Worm (Caenorhabditis elegans) whole organism, L4 larva: ENCODE measurements around the gene F10C2.3.

Source experiments
- F49E8.2 ChIP-seq: sonication (generic microtip); optimal IDR thresholded peaks from 2 replicates; lab custom pipeline; 2016; ENCODE audit warnings: missing compliant biosample characterization, mild to moderate bottlenecking, missing genetic modification characterization, borderline replicate concordance
- aly-2 ChIP-seq: sonication (generic microtip); optimal IDR thresholded peaks from 2 replicates; lab custom pipeline; 2018; ENCODE audit warnings: missing biosample characterization, missing genetic modification characterization
- ama-1 ChIP-seq: fragments of 150-350 bp; optimal IDR thresholded peaks from 2 replicates; lab custom pipeline; 2014; ENCODE audit warnings: inconsistent platforms, mixed read lengths
- daf-19 ChIP-seq: fragments of 200-800 bp; sonication (Bioruptor generic); conservative IDR thresholded peaks from 2 replicates; pipeline ENCODE4 v1.3.6; 2022; ENCODE audit warnings: missing genetic modification characterization, missing compliant biosample characterization
- fos-1 ChIP-seq: fragments of 150-350 bp; optimal IDR thresholded peaks from 2 replicates; lab custom pipeline; 2014; ENCODE audit warnings: missing biosample characterization, missing genetic modification characterization
- lir-3 ChIP-seq: sonication (generic microtip); optimal IDR thresholded peaks from 2 replicates; lab custom pipeline; 2016; ENCODE audit warnings: mild to moderate bottlenecking, missing genetic modification characterization, missing compliant biosample characterization
- nhr-76 ChIP-seq: fragments of 150-350 bp; optimal IDR thresholded peaks from 2 replicates; lab custom pipeline; 2014; ENCODE audit warnings: missing biosample characterization, missing genetic modification characterization
- pha-4 ChIP-seq, 2 experiments: fragments of 150-350 bp in 1 of 2; fragments of 200-800 bp in 1 of 2; sonication (Bioruptor generic) in 1 of 2; IDR thresholded peaks in 1 of 2; optimal IDR thresholded peaks in 1 of 2; 2 replicates each; pipeline versions ENCODE4 v1.3.6 to Lab custom; 2014 to 2022; ENCODE audit warnings: missing genetic modification characterization in 2 of 2, missing genetic modification reagents in 2 of 2, missing biosample characterization in 1 of 2, missing compliant biosample characterization in 1 of 2
- zag-1 ChIP-seq: fragments of 150-350 bp; optimal IDR thresholded peaks from 2 replicates; lab custom pipeline; 2014; ENCODE audit warnings: missing biosample characterization, missing genetic modification characterization

DNA sequence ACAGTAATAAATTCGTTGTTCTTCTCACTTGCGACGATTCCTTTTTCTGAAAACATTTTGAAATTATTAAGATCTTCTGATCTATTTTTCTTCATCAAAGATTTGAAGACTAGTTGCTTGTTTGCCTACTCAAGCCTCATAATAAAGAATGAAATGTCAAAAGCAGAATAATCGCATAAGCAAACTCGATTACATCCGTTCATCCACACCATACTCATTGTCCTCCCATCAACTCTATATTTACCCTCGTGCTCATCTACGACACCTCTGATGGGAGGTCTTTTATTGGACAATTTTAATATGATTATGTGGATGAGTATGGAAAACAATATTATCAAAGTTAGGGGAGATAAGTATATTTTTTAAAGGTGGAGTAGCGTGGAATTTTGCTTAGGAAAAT is 13.7 kb downstream of the F10C2.3 start:
- TF ChIP-seq ama-1 (no peak), F49E8.2 (tag; lab: Kevin White, UChicago) (no peak), nhr-76 (no peak), lir-3 (no peak), pha-4 (GFP tag; IDR thresholded peaks at IDR 0.05; lab: Robert Waterston, UW) (no peak), pha-4 (tag; optimal IDR thresholded peaks at IDR 0.05; lab: Kevin White, UChicago) (no peak), daf-19 (GFP tag; lab: Robert Waterston, UW) (no peak), aly-2 (tag; lab: Kevin White, UChicago) (no peak), zag-1 (tag; lab: Kevin White, UChicago) (no peak), fos-1 (tag; lab: Kevin White, UChicago) (no peak)
